Fruit fly (Drosophila melanogaster) whole organism, embryonic: Measurements from ENCODE around the gene CG32074.

ENCODE experiments used
- Adf1 ChIP-seq: fragments of 200-800 bp; sonication (Bioruptor generic); IDR thresholded peaks from 2 replicates; pipeline ENCODE4 v1.3.6; 2022; ENCODE audit warnings: missing biosample characterization, missing genetic modification characterization
- B-H2 ChIP-seq: fragments of 200-800 bp; sonication (Bioruptor generic); optimal IDR thresholded peaks from 2 replicates; lab custom pipeline; 2018; ENCODE audit warnings: missing biosample characterization, mild to moderate bottlenecking, missing genetic modification characterization
- CG11085 ChIP-seq: fragments of 200-800 bp; sonication (Bioruptor generic); IDR thresholded peaks from 2 replicates; pipeline ENCODE4 v1.3.6; 2022; ENCODE audit warnings: missing biosample characterization, missing genetic modification characterization
- CG11398 ChIP-seq: fragments of 200-800 bp; sonication (Bioruptor generic); optimal IDR thresholded peaks from 2 replicates; lab custom pipeline; 2016; ENCODE audit warnings: missing biosample characterization, missing genetic modification characterization
- CG11456 ChIP-seq: fragments of 200-800 bp; sonication (Bioruptor generic); IDR thresholded peaks from 3 replicates; pipeline ENCODE4 v1.3.6; 2022; ENCODE audit warnings: missing biosample characterization, missing genetic modification characterization
- CG12942 ChIP-seq: fragments of 200-800 bp; sonication (Bioruptor generic); optimal IDR thresholded peaks from 3 replicates; lab custom pipeline; 2016; ENCODE audit warnings: missing biosample characterization, missing genetic modification characterization
- CG16863 ChIP-seq: fragments of 200-800 bp; sonication (Bioruptor generic); optimal IDR thresholded peaks from 3 replicates; lab custom pipeline; 2016; ENCODE audit warnings: missing biosample characterization, missing genetic modification characterization
- CG17612 ChIP-seq: fragments of 200-800 bp; sonication (Bioruptor generic); IDR thresholded peaks from 2 replicates; pipeline ENCODE4 v1.3.6; 2022; ENCODE audit warnings: missing biosample characterization, missing genetic modification characterization
- CG2199 ChIP-seq: fragments of 200-800 bp; sonication (Bioruptor generic); IDR thresholded peaks from 3 replicates; pipeline ENCODE4 v1.3.6; 2022; ENCODE audit warnings: missing biosample characterization, missing genetic modification characterization
- CG2875 ChIP-seq: fragments of 200-800 bp; sonication (Bioruptor generic); optimal IDR thresholded peaks from 2 replicates; lab custom pipeline; 2017; ENCODE audit warnings: missing biosample characterization, mild to moderate bottlenecking, missing genetic modification characterization, missing genetic modification reagents
- CG4328 ChIP-seq: fragments of 200-800 bp; sonication (Bioruptor generic); optimal IDR thresholded peaks from 3 replicates; lab custom pipeline; 2017; ENCODE audit warnings: missing biosample characterization, missing genetic modification reagents, missing genetic modification characterization
- CG4404 ChIP-seq: fragments of 200-800 bp; sonication (Bioruptor generic); IDR thresholded peaks from 2 replicates; pipeline ENCODE4 v1.3.6; 2022; ENCODE audit warnings: missing biosample characterization, missing genetic modification characterization
- CG4707 ChIP-seq: fragments of 200-800 bp; sonication (Bioruptor generic); optimal IDR thresholded peaks from 2 replicates; lab custom pipeline; 2018; ENCODE audit warnings: missing biosample characterization, mild to moderate bottlenecking, missing genetic modification characterization, moderate library complexity
- CG6254 ChIP-seq: fragments of 200-800 bp; sonication (Bioruptor generic); optimal IDR thresholded peaks from 3 replicates; lab custom pipeline; 2017; ENCODE audit warnings: mild to moderate bottlenecking, missing biosample characterization, missing genetic modification reagents, missing genetic modification characterization
- CG6272 ChIP-seq: fragments of 200-800 bp; sonication (Bioruptor generic); IDR thresholded peaks from 2 replicates; pipeline ENCODE4 v1.3.6; 2022; ENCODE audit warnings: missing biosample characterization, missing genetic modification characterization
- CG6791 ChIP-seq: fragments of 200-800 bp; sonication (Bioruptor generic); IDR thresholded peaks from 3 replicates; pipeline ENCODE4 v1.3.6; 2022; ENCODE audit warnings: missing biosample characterization, missing genetic modification characterization; ENCODE audit not compliant: partially characterized antibody
- CG7745 ChIP-seq: fragments of 200-800 bp; sonication (Bioruptor generic); optimal IDR thresholded peaks from 2 replicates; lab custom pipeline; 2018; ENCODE audit warnings: missing biosample characterization, mild to moderate bottlenecking, missing genetic modification characterization, moderate library complexity
- CG8478 ChIP-seq: fragments of >200 bp; optimal IDR thresholded peaks from 2 replicates; lab custom pipeline; 2018
- CG9876 ChIP-seq: fragments of 200-800 bp; sonication (Bioruptor generic); optimal IDR thresholded peaks from 2 replicates; lab custom pipeline; 2016; ENCODE audit warnings: missing biosample characterization, missing genetic modification characterization
- Fer3 ChIP-seq: fragments of 200-800 bp; sonication (Bioruptor generic); optimal IDR thresholded peaks from 2 replicates; lab custom pipeline; 2018; ENCODE audit warnings: missing biosample characterization, mild to moderate bottlenecking, missing genetic modification characterization, moderate library complexity
- HLHmδ ChIP-seq: fragments of 200-800 bp; sonication (Bioruptor generic); optimal IDR thresholded peaks from 2 replicates; lab custom pipeline; 2018; ENCODE audit warnings: missing biosample characterization, mild to moderate bottlenecking, missing genetic modification characterization, moderate library complexity
- Lhr ChIP-seq: fragments of 200-800 bp; sonication (Bioruptor generic); optimal IDR thresholded peaks from 3 replicates; lab custom pipeline; 2017; ENCODE audit warnings: mild to moderate bottlenecking, missing biosample characterization, missing genetic modification reagents, missing genetic modification characterization
- Mes4 ChIP-seq: fragments of 200-800 bp; sonication (Bioruptor generic); optimal IDR thresholded peaks from 2 replicates; lab custom pipeline; 2016; ENCODE audit warnings: missing biosample characterization, missing genetic modification characterization
- Myb ChIP-seq: fragments of 200-800 bp; sonication (Bioruptor generic); optimal IDR thresholded peaks from 2 replicates; lab custom pipeline; 2016; ENCODE audit warnings: missing biosample characterization, missing genetic modification characterization
- NFAT ChIP-seq: fragments of 200-800 bp; sonication (Bioruptor generic); IDR thresholded peaks from 2 replicates; pipeline ENCODE4 v1.3.6; 2022; ENCODE audit warnings: missing biosample characterization, missing genetic modification characterization
- Nf-YA ChIP-seq: fragments of 200-800 bp; sonication (Bioruptor generic); IDR thresholded peaks from 2 replicates; pipeline ENCODE4 v1.3.6; 2022; ENCODE audit warnings: missing biosample characterization, missing genetic modification characterization
- Poxn ChIP-seq: fragments of 200-800 bp; sonication (Bioruptor generic); IDR thresholded peaks from 2 replicates; pipeline ENCODE4 v1.3.6; 2022; ENCODE audit warnings: missing biosample characterization, missing genetic modification characterization
- Ptx1 ChIP-seq: fragments of 200-800 bp; sonication (Bioruptor generic); IDR thresholded peaks from 2 replicates; pipeline ENCODE4 v1.3.6; 2022; ENCODE audit warnings: missing biosample characterization, missing genetic modification characterization
- bab2 ChIP-seq: fragments of 200-800 bp; sonication (Bioruptor generic); optimal IDR thresholded peaks from 2 replicates; lab custom pipeline; 2016; ENCODE audit warnings: missing biosample characterization, missing genetic modification characterization
- bigmax ChIP-seq: fragments of 200-800 bp; sonication (Bioruptor generic); optimal IDR thresholded peaks from 2 replicates; lab custom pipeline; 2018; ENCODE audit warnings: missing biosample characterization, mild to moderate bottlenecking, missing genetic modification characterization
- cad ChIP-seq: fragments of >200 bp; optimal IDR thresholded peaks from 2 replicates; lab custom pipeline; 2017; ENCODE audit warnings: missing biosample characterization, missing genetic modification characterization
- chinmo ChIP-seq: fragments of 200-800 bp; sonication (Bioruptor generic); IDR thresholded peaks from 4 replicates; pipeline ENCODE4 v1.3.6; 2022; ENCODE audit warnings: missing biosample characterization, missing genetic modification characterization; ENCODE audit not compliant: partially characterized antibody
- chn ChIP-seq: fragments of 200-800 bp; sonication (Bioruptor generic); optimal IDR thresholded peaks from 2 replicates; lab custom pipeline; 2016; ENCODE audit warnings: missing biosample characterization, missing genetic modification characterization
- cwo ChIP-seq: fragments of 200-800 bp; sonication (Bioruptor generic); optimal IDR thresholded peaks from 3 replicates; lab custom pipeline; 2017; ENCODE audit warnings: missing biosample characterization, missing genetic modification characterization, mild to moderate bottlenecking, moderate library complexity, missing genetic modification reagents
- dysf ChIP-seq: fragments of 200-800 bp; sonication (Bioruptor generic); IDR thresholded peaks from 3 replicates; pipeline ENCODE4 v1.3.6; 2022; ENCODE audit warnings: missing biosample characterization, missing genetic modification characterization
- ems ChIP-seq: fragments of 200-800 bp; sonication (Bioruptor generic); optimal IDR thresholded peaks from 3 replicates; lab custom pipeline; 2016; ENCODE audit warnings: missing biosample characterization, missing genetic modification characterization
- ewg ChIP-seq: fragments of 200-800 bp; sonication (Bioruptor generic); optimal IDR thresholded peaks from 3 replicates; lab custom pipeline; 2017; ENCODE audit warnings: mild to moderate bottlenecking, missing biosample characterization, missing genetic modification reagents, missing genetic modification characterization
- hbn ChIP-seq: fragments of 200-800 bp; sonication (Bioruptor generic); IDR thresholded peaks from 2 replicates; pipeline ENCODE4 v1.3.6; 2022; ENCODE audit warnings: missing biosample characterization, missing genetic modification characterization; ENCODE audit not compliant: partially characterized antibody
- her ChIP-seq: fragments of 200-800 bp; sonication (Bioruptor generic); optimal IDR thresholded peaks from 2 replicates; lab custom pipeline; 2016; ENCODE audit warnings: missing biosample characterization, missing genetic modification characterization
- hkb ChIP-seq, 2 experiments: fragments of 200-800 bp in 1 of 2; fragments of >200 bp in 1 of 2; sonication (Bioruptor generic) in 1 of 2; IDR thresholded peaks in 1 of 2; optimal IDR thresholded peaks in 1 of 2; 2 replicates each; pipeline versions ENCODE4 v1.3.6 to Lab custom; 2017 to 2022; ENCODE audit warnings: missing biosample characterization in 1 of 2, missing genetic modification characterization in 1 of 2
- p53 ChIP-seq: fragments of 200-800 bp; sonication (Bioruptor generic); optimal IDR thresholded peaks from 2 replicates; lab custom pipeline; 2016; ENCODE audit warnings: missing biosample characterization, missing genetic modification characterization
- salm ChIP-seq: fragments of 200-800 bp; sonication (Bioruptor generic); optimal IDR thresholded peaks from 2 replicates; lab custom pipeline; 2018; ENCODE audit warnings: missing biosample characterization, mild to moderate bottlenecking, missing genetic modification characterization
- so ChIP-seq: fragments of 200-800 bp; sonication (Bioruptor generic); IDR thresholded peaks from 3 replicates; pipeline ENCODE4 v1.3.6; 2022; ENCODE audit warnings: missing biosample characterization, missing genetic modification characterization
- stwl ChIP-seq: fragments of 200-800 bp; sonication (Bioruptor generic); optimal IDR thresholded peaks from 3 replicates; lab custom pipeline; 2018; ENCODE audit warnings: missing biosample characterization, mild to moderate bottlenecking, missing genetic modification characterization, moderate library complexity
- tap ChIP-seq: fragments of 200-800 bp; optimal IDR thresholded peaks from 3 replicates; lab custom pipeline; 2019; ENCODE audit warnings: missing biosample characterization, mild to moderate bottlenecking, missing genetic modification characterization, moderate library complexity
- tgo ChIP-seq: fragments of 200-800 bp; sonication (Bioruptor generic); IDR thresholded peaks from 3 replicates; pipeline ENCODE4 v1.3.6; 2022; ENCODE audit warnings: missing biosample characterization, missing genetic modification characterization
- vfl ChIP-seq: fragments of 200-800 bp; sonication (Bioruptor generic); optimal IDR thresholded peaks from 2 replicates; lab custom pipeline; 2016; ENCODE audit warnings: missing biosample characterization, missing genetic modification characterization
- wor ChIP-seq: fragments of 200-800 bp; sonication (Bioruptor generic); IDR thresholded peaks from 2 replicates; pipeline ENCODE4 v1.3.6; 2022; ENCODE audit warnings: missing biosample characterization, missing genetic modification characterization
- zen ChIP-seq: fragments of 200-800 bp; sonication (Bioruptor generic); optimal IDR thresholded peaks from 3 replicates; lab custom pipeline; 2018; ENCODE audit warnings: missing biosample characterization, mild to moderate bottlenecking, missing genetic modification characterization, moderate library complexity
- zf30C ChIP-seq: fragments of 200-800 bp; sonication (Bioruptor generic); optimal IDR thresholded peaks from 3 replicates; lab custom pipeline; 2018; ENCODE audit warnings: missing biosample characterization, mild to moderate bottlenecking, missing genetic modification characterization

CG32074 gene

dm6 chr3L:11119396-11119900 is 12.7 kb downstream of the CG32074 start (continued):
- TF ChIP-seq CG9876 (GFP tag; lab: Kevin White, UChicago) (no peak), CG8478 (no peak), vfl (GFP tag; lab: Kevin White, UChicago) (no peak), CG11085 (GFP tag; lab: Robert Waterston, UW) (no peak), so (no peak), HLHmδ (GFP tag; lab: Kevin White, UChicago) (no peak), chinmo (GFP tag; lab: Robert Waterston, UW) (peak; percentile 82; the same call in 2 of the 4 replicates), cad (peak; percentile 15), CG16863 (GFP tag; lab: Kevin White, UChicago) (no peak), CG4707 (GFP tag; lab: Kevin White, UChicago) (no peak), Poxn (GFP tag; lab: Robert Waterston, UW) (no peak), CG11456 (GFP tag; lab: Robert Waterston, UW) (0 out of 3 replicates have a peak, but pooled peaks have one; percentile 70), Myb (GFP tag; lab: Kevin White, UChicago) (no peak), ems (GFP tag; lab: Kevin White, UChicago) (no peak), stwl (peak; percentile 1), Lhr (GFP tag; lab: Kevin White, UChicago) (no peak), Ptx1 (GFP tag; lab: Robert Waterston, UW) (0 out of 2 replicates have a peak, but pooled peaks have one; percentile 24), hkb (optimal IDR thresholded peaks at IDR 0.05; lab: Kevin White, UChicago) (no peak), hkb (GFP tag; IDR thresholded peaks at IDR 0.05; lab: Robert Waterston, UW) (peak; percentile 6; the same call in 1 of the 2 replicates), Fer3 (no peak), tgo (GFP tag; lab: Robert Waterston, UW) (peak; percentile 23; the same call in 1 of the 3 replicates), cwo (GFP tag; lab: Kevin White, UChicago) (no peak), zen (tag; lab: Kevin White, UChicago) (no peak), CG4404 (GFP tag; lab: Robert Waterston, UW) (0 out of 2 replicates have a peak, but pooled peaks have one; percentile 10), CG2875 (GFP tag; lab: Kevin White, UChicago) (no peak), CG2199 (GFP tag; lab: Robert Waterston, UW) (peak; percentile 57; the same call in 1 of the 3 replicates), CG6791 (GFP tag; lab: Robert Waterston, UW) (0 out of 3 replicates have a peak, but pooled peaks have one; percentile 37), CG4328 (GFP tag; lab: Kevin White, UChicago) (no peak), CG12942 (no peak), wor (GFP tag; lab: Robert Waterston, UW) (no peak), B-H2 (no peak), p53 (GFP tag; lab: Kevin White, UChicago) (peak; percentile 93), bab2 (GFP tag; lab: Kevin White, UChicago) (no peak), CG6272 (GFP tag; lab: Robert Waterston, UW) (peak; percentile 23; the same call in 1 of the 2 replicates), ewg (GFP tag; lab: Kevin White, UChicago) (no peak), CG11398 (GFP tag; lab: Kevin White, UChicago) (no peak), Mes4 (GFP tag; lab: Kevin White, UChicago) (no peak), hbn (no peak), salm (no peak), CG7745 (tag; lab: Kevin White, UChicago) (no peak), tap (no peak), Nf-YA (GFP tag; lab: Robert Waterston, UW) (no peak), Adf1 (GFP tag; lab: Robert Waterston, UW) (peak; percentile 11; the same call in 1 of the 2 replicates), her (GFP tag; lab: Kevin White, UChicago) (no peak), zf30C (peak; percentile 15), NFAT (GFP tag; lab: Robert Waterston, UW) (peak; percentile 52; the same call in 1 of the 2 replicates), CG6254 (no peak), bigmax (GFP tag; lab: Kevin White, UChicago) (no peak), CG17612 (GFP tag; lab: Robert Waterston, UW) (peak; percentile 42; the same call in 1 of the 2 replicates), dysf (GFP tag; lab: Robert Waterston, UW) (peak; percentile 38; the same call in 1 of the 3 replicates), chn (peak; percentile 33)
